Worm (Caenorhabditis elegans): ENCODE results near the gene W09D10.5.
"Not testable (repeated sequence)": the region's sequence is repeated elsewhere in the genome, so short reads cannot be mapped to it uniquely, and the experiment has no call there.

- TF ChIP-seq ama-1 (optimal IDR thresholded peaks at IDR 0.05); ama-1 (GFP tag; optimal IDR thresholded peaks at IDR 0.05); tlf-1 (GFP tag; optimal IDR thresholded peaks at IDR 0.05); ceh-79 (tag; optimal IDR thresholded peaks at IDR 0.05); snpc-3.4 (tag; optimal IDR thresholded peaks at IDR 0.05); F52B5.7 (tag; optimal IDR thresholded peaks at IDR 0.05); F39B2.1 (GFP tag; IDR thresholded peaks at IDR 0.05); snpc-4 (GFP tag; optimal IDR thresholded peaks at IDR 0.05); snpc-4 (tag; optimal IDR thresholded peaks at IDR 0.05): not testable (repeated sequence)
These were observed 33.2 kb downstream of the W09D10.5 start for ce11 chrIII:10678110-10678509.

Measured in whole organism, young adult.